Worm (Caenorhabditis elegans) whole organism, late embryonic: ENCODE results near the gene K04E7.1.

Experiments used
- fkh-6 ChIP-seq: sonication (generic microtip); optimal IDR thresholded peaks from 2 replicates; lab custom pipeline; 2016; ENCODE audit warnings: missing genetic modification characterization, missing compliant biosample characterization
- hlh-13 ChIP-seq: fragments of 200-800 bp; sonication (Bioruptor generic); optimal IDR thresholded peaks from 2 replicates; lab custom pipeline; 2018; ENCODE audit warnings: mild to moderate bottlenecking, missing genetic modification characterization, missing compliant biosample characterization
- nhr-232 ChIP-seq: sonication (generic microtip); optimal IDR thresholded peaks from 2 replicates; lab custom pipeline; 2016; ENCODE audit warnings: missing genetic modification characterization, missing compliant biosample characterization
- pros-1 ChIP-seq: fragments of 150-350 bp; optimal IDR thresholded peaks from 2 replicates; lab custom pipeline; 2014; ENCODE audit warnings: missing biosample characterization, missing genetic modification reagents, missing genetic modification characterization
- zip-5 ChIP-seq: sonication (generic microtip); optimal IDR thresholded peaks from 2 replicates; lab custom pipeline; 2016; ENCODE audit warnings: missing genetic modification characterization, missing compliant biosample characterization

- TF ChIP-seq nhr-232 (tag; lab: Kevin White, UChicago) (no peak), pros-1 (tag; lab: Kevin White, UChicago) (no peak), fkh-6 (no peak), zip-5 (tag; lab: Kevin White, UChicago) (no peak), hlh-13 (GFP tag; lab: Kevin White, UChicago) (no peak)
These were observed 48.0 kb downstream of the K04E7.1 start for ce11 chrX:6509813-6510212.
